Fruit fly (Drosophila melanogaster) whole organism, pupa: ENCODE results near the gene CG11892.

Source experiments
- CG10348 ChIP-seq: fragments of 200-800 bp; sonication (Bioruptor generic); IDR thresholded peaks from 2 replicates; pipeline ENCODE4 v1.3.6; 2022; ENCODE audit warnings: missing biosample characterization, missing genetic modification characterization
- CG15710 ChIP-seq: fragments of 200-800 bp; sonication (Bioruptor generic); optimal IDR thresholded peaks from 2 replicates; lab custom pipeline; 2018; ENCODE audit warnings: missing biosample characterization, mild to moderate bottlenecking, missing genetic modification characterization, moderate library complexity
- CG32121 ChIP-seq: fragments of 200-800 bp; sonication (Bioruptor generic); IDR thresholded peaks from 2 replicates; pipeline ENCODE4 v1.3.6; 2022; ENCODE audit warnings: missing biosample characterization, missing genetic modification characterization
- CG34367 ChIP-seq: fragments of 200-800 bp; sonication (Bioruptor generic); optimal IDR thresholded peaks from 2 replicates; lab custom pipeline; 2018; ENCODE audit warnings: missing biosample characterization, mild to moderate bottlenecking, missing genetic modification characterization
- CG8301 ChIP-seq: fragments of 200-800 bp; sonication (Bioruptor generic); optimal IDR thresholded peaks from 2 replicates; lab custom pipeline; 2018; ENCODE audit warnings: missing biosample characterization, mild to moderate bottlenecking, missing genetic modification characterization
- CG9948 ChIP-seq: fragments of 200-800 bp; sonication (Bioruptor generic); optimal IDR thresholded peaks from 2 replicates; lab custom pipeline; 2018; ENCODE audit warnings: missing biosample characterization, mild to moderate bottlenecking, missing genetic modification characterization, moderate library complexity
- D1 ChIP-seq: fragments of 200-800 bp; sonication (Bioruptor generic); optimal IDR thresholded peaks from 2 replicates; lab custom pipeline; 2018; ENCODE audit warnings: missing biosample characterization, mild to moderate bottlenecking, missing genetic modification characterization, moderate library complexity
- Pif1B ChIP-seq: fragments of 200-800 bp; sonication (Bioruptor generic); optimal IDR thresholded peaks from 3 replicates; lab custom pipeline; 2016; ENCODE audit warnings: missing biosample characterization, missing genetic modification characterization
- Snoo ChIP-seq: fragments of 200-800 bp; sonication (Bioruptor generic); optimal IDR thresholded peaks from 3 replicates; lab custom pipeline; 2017; ENCODE audit warnings: missing biosample characterization, mild to moderate bottlenecking, missing genetic modification characterization, inconsistent platforms

DNA sequence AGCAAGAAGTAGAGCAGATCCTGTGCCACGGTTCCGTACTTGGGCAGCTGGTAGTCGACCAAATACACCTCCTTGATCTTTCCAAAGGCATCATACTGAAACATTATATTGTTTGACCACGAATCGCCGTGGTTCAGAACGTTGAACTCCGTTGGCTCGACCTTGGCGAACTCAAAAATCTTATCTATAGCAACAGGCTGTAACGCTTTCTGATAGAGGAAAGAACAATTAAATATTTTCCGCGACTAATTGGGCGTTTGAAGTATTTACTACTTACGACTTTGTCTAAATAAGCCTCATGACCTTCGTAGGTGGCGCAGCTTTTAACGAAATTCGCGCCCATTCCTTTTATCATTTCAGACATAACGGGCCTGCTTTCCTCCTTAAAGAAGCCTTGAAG lies 40.3 kb downstream of the CG11892 start:
- TF ChIP-seq D1 (no peak), Pif1B (GFP tag; lab: Kevin White, UChicago) (no peak), CG10348 (GFP tag; lab: Robert Waterston, UW) (no peak), CG9948 (tag; lab: Kevin White, UChicago) (no peak), Snoo (tag; lab: Kevin White, UChicago) (no peak), CG15710 (tag; lab: Kevin White, UChicago) (no peak), CG32121 (no peak), CG34367 (tag; lab: Kevin White, UChicago) (no peak), CG8301 (tag; lab: Kevin White, UChicago) (no peak)
